Fruit fly (Drosophila melanogaster) whole organism, pupa: Measurements from ENCODE around the gene CG11857.
A peak's percentile ranks its signal among the peaks of the same experiment; 100 is the strongest.

Experiments
- CG10348 ChIP-seq: fragments of 200-800 bp; sonication (Bioruptor generic); IDR thresholded peaks from 2 replicates; pipeline ENCODE4 v1.3.6; 2022; ENCODE audit warnings: missing biosample characterization, missing genetic modification characterization
- CG12605 ChIP-seq: fragments of 200-800 bp; sonication (Bioruptor generic); IDR thresholded peaks from 2 replicates; pipeline ENCODE4 v1.3.6; 2022; ENCODE audit warnings: missing biosample characterization, missing genetic modification characterization
- CG13204 ChIP-seq: fragments of 200-800 bp; sonication (Bioruptor generic); optimal IDR thresholded peaks from 2 replicates; lab custom pipeline; 2018; ENCODE audit warnings: missing biosample characterization, mild to moderate bottlenecking, missing genetic modification characterization, moderate library complexity
- CG14655 ChIP-seq: fragments of 200-800 bp; sonication (Bioruptor generic); optimal IDR thresholded peaks from 3 replicates; lab custom pipeline; 2017; ENCODE audit warnings: mild to moderate bottlenecking, missing biosample characterization, missing genetic modification reagents, missing genetic modification characterization
- CG15710 ChIP-seq: fragments of 200-800 bp; sonication (Bioruptor generic); optimal IDR thresholded peaks from 2 replicates; lab custom pipeline; 2018; ENCODE audit warnings: missing biosample characterization, mild to moderate bottlenecking, missing genetic modification characterization, moderate library complexity
- CG17806 ChIP-seq: fragments of 200-800 bp; sonication (Bioruptor generic); optimal IDR thresholded peaks from 2 replicates; lab custom pipeline; 2018; ENCODE audit warnings: missing biosample characterization, mild to moderate bottlenecking, missing genetic modification characterization, moderate library complexity
- CG32121 ChIP-seq: fragments of 200-800 bp; sonication (Bioruptor generic); IDR thresholded peaks from 2 replicates; pipeline ENCODE4 v1.3.6; 2022; ENCODE audit warnings: missing biosample characterization, missing genetic modification characterization
- CG34367 ChIP-seq: fragments of 200-800 bp; sonication (Bioruptor generic); optimal IDR thresholded peaks from 2 replicates; lab custom pipeline; 2018; ENCODE audit warnings: missing biosample characterization, mild to moderate bottlenecking, missing genetic modification characterization
- CG4496 ChIP-seq: fragments of 200-800 bp; sonication (Bioruptor generic); IDR thresholded peaks from 3 replicates; pipeline ENCODE4 v1.3.6; 2022; ENCODE audit warnings: missing biosample characterization, missing genetic modification characterization
- CG8159 ChIP-seq: fragments of 200-800 bp; sonication (Bioruptor generic); optimal IDR thresholded peaks from 3 replicates; lab custom pipeline; 2018; ENCODE audit warnings: missing biosample characterization, mild to moderate bottlenecking, missing genetic modification characterization, moderate library complexity
- CG8301 ChIP-seq: fragments of 200-800 bp; sonication (Bioruptor generic); optimal IDR thresholded peaks from 2 replicates; lab custom pipeline; 2018; ENCODE audit warnings: missing biosample characterization, mild to moderate bottlenecking, missing genetic modification characterization
- CG9948 ChIP-seq: fragments of 200-800 bp; sonication (Bioruptor generic); optimal IDR thresholded peaks from 2 replicates; lab custom pipeline; 2018; ENCODE audit warnings: missing biosample characterization, mild to moderate bottlenecking, missing genetic modification characterization, moderate library complexity
- D1 ChIP-seq: fragments of 200-800 bp; sonication (Bioruptor generic); optimal IDR thresholded peaks from 2 replicates; lab custom pipeline; 2018; ENCODE audit warnings: missing biosample characterization, mild to moderate bottlenecking, missing genetic modification characterization, moderate library complexity
- EcR ChIP-seq: fragments of 200-800 bp; sonication (Bioruptor generic); optimal IDR thresholded peaks from 3 replicates; lab custom pipeline; 2019; ENCODE audit warnings: missing biosample characterization, missing genetic modification characterization, mild to moderate bottlenecking, moderate library complexity, missing genetic modification reagents
- Ets98B ChIP-seq: fragments of 200-800 bp; sonication (Bioruptor generic); IDR thresholded peaks from 2 replicates; pipeline ENCODE4 v1.3.6; 2022; ENCODE audit warnings: missing biosample characterization, missing genetic modification characterization
- Pif1A ChIP-seq: fragments of 200-800 bp; sonication (Bioruptor generic); optimal IDR thresholded peaks from 3 replicates; lab custom pipeline; 2016; ENCODE audit warnings: missing biosample characterization, missing genetic modification characterization
- Pif1B ChIP-seq: fragments of 200-800 bp; sonication (Bioruptor generic); optimal IDR thresholded peaks from 3 replicates; lab custom pipeline; 2016; ENCODE audit warnings: missing biosample characterization, missing genetic modification characterization
- Snoo ChIP-seq: fragments of 200-800 bp; sonication (Bioruptor generic); optimal IDR thresholded peaks from 3 replicates; lab custom pipeline; 2017; ENCODE audit warnings: missing biosample characterization, mild to moderate bottlenecking, missing genetic modification characterization, inconsistent platforms
- fd96Ca ChIP-seq: fragments of 200-800 bp; sonication (Bioruptor generic); IDR thresholded peaks from 3 replicates; pipeline ENCODE4 v1.3.6; 2022; ENCODE audit warnings: missing biosample characterization, missing genetic modification characterization
- gl ChIP-seq: fragments of 200-800 bp; sonication (Bioruptor generic); optimal IDR thresholded peaks from 2 replicates; lab custom pipeline; 2018; ENCODE audit warnings: missing biosample characterization, mild to moderate bottlenecking, missing genetic modification characterization
- rn ChIP-seq: fragments of 200-800 bp; sonication (Bioruptor generic); IDR thresholded peaks from 2 replicates; pipeline ENCODE4 v1.3.6; 2022; ENCODE audit warnings: missing biosample characterization, missing genetic modification characterization

CG11857 gene

DNA sequence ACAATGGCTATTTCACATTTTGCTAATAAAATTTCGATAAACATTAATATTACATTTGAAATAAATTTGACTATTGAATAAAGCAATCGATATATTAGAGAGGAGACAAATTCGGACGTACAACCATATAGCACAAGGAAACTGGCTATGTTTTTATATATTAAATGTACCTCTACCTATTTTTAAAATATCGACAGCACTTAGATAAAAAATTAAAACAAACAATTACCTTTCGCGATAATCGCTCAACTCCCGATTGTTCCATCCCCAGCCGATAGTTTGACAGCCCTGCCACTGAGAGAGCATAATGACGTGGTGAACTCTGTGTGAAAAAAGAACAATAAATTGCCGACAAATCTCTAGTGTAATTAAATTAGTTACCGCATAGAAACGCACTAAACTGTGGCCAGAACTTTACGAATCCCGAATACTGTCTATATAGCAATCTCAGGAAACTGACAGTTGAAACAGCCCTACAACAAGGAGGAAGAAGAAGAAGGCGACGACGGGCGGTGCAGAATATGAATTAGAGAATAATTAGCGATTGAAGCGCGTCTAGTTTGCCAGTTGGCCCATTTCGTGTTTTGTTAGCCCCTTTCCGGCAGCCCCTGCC, at the start of gene CG11857:
Gene CG11857, plus strand, starts transcription at position 271 of the 613 bp plus-strand sequence.
- TF ChIP-seq CG8301 (tag; lab: Kevin White, UChicago): peak; percentile 92
- peak; percentile 96 for TF ChIP-seq CG15710 (tag; lab: Kevin White, UChicago)
- TF ChIP-seq CG14655 (GFP tag; lab: Kevin White, UChicago): no peak
- peak; percentile 98 for TF ChIP-seq CG4496 (GFP tag; lab: Robert Waterston, UW)
- TF ChIP-seq D1 (tag; lab: Kevin White, UChicago): no peak
- TF ChIP-seq CG8159 (tag; lab: Kevin White, UChicago): peak; percentile 93
- TF ChIP-seq rn: peak; percentile 96
- peak; percentile 55 for TF ChIP-seq EcR (GFP tag; lab: Kevin White, UChicago)
- peak; percentile 93 for TF ChIP-seq CG17806 (tag; lab: Kevin White, UChicago)
- TF ChIP-seq CG32121 (GFP tag; lab: Robert Waterston, UW): peak; percentile 97
- TF ChIP-seq fd96Ca (GFP tag; lab: Robert Waterston, UW): peak; percentile 98
- TF ChIP-seq Snoo (tag; lab: Kevin White, UChicago): peak; percentile 95
- TF ChIP-seq Pif1A: no peak
- TF ChIP-seq Ets98B: peak; percentile 96
- no peak for TF ChIP-seq CG13204 (GFP tag; lab: Kevin White, UChicago)
- peak; percentile 93 for TF ChIP-seq CG12605
- TF ChIP-seq CG34367 (tag; lab: Kevin White, UChicago): peak; percentile 92
- peak; percentile 86 for TF ChIP-seq gl (tag; lab: Kevin White, UChicago)
- TF ChIP-seq CG10348 (GFP tag; lab: Robert Waterston, UW): peak; percentile 96
- TF ChIP-seq Pif1B (GFP tag; lab: Kevin White, UChicago): no peak
- TF ChIP-seq CG9948 (tag; lab: Kevin White, UChicago): peak; percentile 93
- TF ChIP-seq, all 21 proteins: peak for 16

dm6 chr3R:25209207-25209606, 49.5 kb upstream of the CG11857 start:
- TF ChIP-seq CG15710 (tag; lab: Kevin White, UChicago): no peak
- no peak for TF ChIP-seq CG12605
- no peak for TF ChIP-seq CG34367 (tag; lab: Kevin White, UChicago)
- TF ChIP-seq CG17806 (tag; lab: Kevin White, UChicago): no peak
- TF ChIP-seq CG32121 (GFP tag; lab: Robert Waterston, UW): no peak
- no peak for TF ChIP-seq CG9948 (tag; lab: Kevin White, UChicago)
- TF ChIP-seq Pif1B (GFP tag; lab: Kevin White, UChicago): no peak
- no peak for TF ChIP-seq D1 (tag; lab: Kevin White, UChicago)
- no peak for TF ChIP-seq Ets98B
- TF ChIP-seq CG4496 (GFP tag; lab: Robert Waterston, UW): no peak
- no peak for TF ChIP-seq CG13204 (GFP tag; lab: Kevin White, UChicago)
- no peak for TF ChIP-seq Pif1A
- no peak for TF ChIP-seq Snoo (tag; lab: Kevin White, UChicago)
- TF ChIP-seq rn: no peak
- no peak for TF ChIP-seq CG14655 (GFP tag; lab: Kevin White, UChicago)

- TF ChIP-seq CG12605: no peak
- TF ChIP-seq Pif1B (GFP tag; lab: Kevin White, UChicago): no peak
- TF ChIP-seq CG14655 (GFP tag; lab: Kevin White, UChicago): no peak
- no peak for TF ChIP-seq CG34367 (tag; lab: Kevin White, UChicago)
- peak; percentile 64; the same call in 2 of the 3 replicates for TF ChIP-seq CG4496 (GFP tag; lab: Robert Waterston, UW)
- TF ChIP-seq Ets98B: peak; percentile 44
- TF ChIP-seq D1 (tag; lab: Kevin White, UChicago): peak; percentile 51
- TF ChIP-seq CG17806 (tag; lab: Kevin White, UChicago): peak; percentile 16
- no peak for TF ChIP-seq EcR (GFP tag; lab: Kevin White, UChicago)
- no peak for TF ChIP-seq CG15710 (tag; lab: Kevin White, UChicago)
- no peak; the same call in 2 of the 3 replicates for TF ChIP-seq fd96Ca (GFP tag; lab: Robert Waterston, UW)
- TF ChIP-seq CG32121 (GFP tag; lab: Robert Waterston, UW): no peak
These were observed 43.6 kb upstream of the CG11857 start, which contains the start of gene Saysd1 for dm6 chr3R:25215123-25215522. Saysd1 (minus strand) TSS chr3R:25215188.

DNA sequence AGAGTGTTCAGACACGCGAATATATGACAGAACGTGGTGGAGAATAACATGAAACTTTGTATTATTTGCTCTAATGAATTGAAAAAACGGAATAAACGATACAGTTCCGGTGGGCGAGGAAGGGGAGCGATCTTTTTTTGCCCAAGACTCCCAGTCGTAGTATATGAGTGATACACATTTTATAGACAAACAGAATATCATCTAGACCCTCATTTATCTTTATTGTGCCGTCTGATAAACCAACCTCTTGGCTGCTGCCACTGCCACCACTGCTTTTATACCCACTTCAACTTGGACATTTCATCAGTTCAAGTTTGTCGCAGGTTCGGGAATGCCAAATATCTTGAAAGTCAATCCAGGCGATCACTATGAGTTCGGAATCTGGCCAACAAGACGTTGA, 42.7 kb upstream of the CG11857 start, which contains the start of gene CG31106:
Gene CG31106, plus strand, starts transcription at position 301 of the 400 bp plus-strand sequence.
- TF ChIP-seq D1 (tag; lab: Kevin White, UChicago): no peak

- TF ChIP-seq CG14655 (GFP tag; lab: Kevin White, UChicago): no peak
- TF ChIP-seq CG13204 (GFP tag; lab: Kevin White, UChicago): no peak
- no peak for TF ChIP-seq CG15710 (tag; lab: Kevin White, UChicago)
- TF ChIP-seq fd96Ca (GFP tag; lab: Robert Waterston, UW): no peak
- no peak for TF ChIP-seq CG4496 (GFP tag; lab: Robert Waterston, UW)
- no peak for TF ChIP-seq CG17806 (tag; lab: Kevin White, UChicago)
- TF ChIP-seq rn: no peak
- no peak for TF ChIP-seq Pif1A
- TF ChIP-seq CG12605: no peak
- no peak for TF ChIP-seq CG10348 (GFP tag; lab: Robert Waterston, UW)
- TF ChIP-seq CG9948 (tag; lab: Kevin White, UChicago): no peak
- TF ChIP-seq CG34367 (tag; lab: Kevin White, UChicago): no peak
- TF ChIP-seq Snoo (tag; lab: Kevin White, UChicago): no peak
- no peak for TF ChIP-seq gl (tag; lab: Kevin White, UChicago)
- no peak for TF ChIP-seq Ets98B
- no peak for TF ChIP-seq CG8159 (tag; lab: Kevin White, UChicago)
- TF ChIP-seq CG8301 (tag; lab: Kevin White, UChicago): no peak
- no peak for TF ChIP-seq D1 (tag; lab: Kevin White, UChicago)
- TF ChIP-seq EcR (GFP tag; lab: Kevin White, UChicago): no peak
These were observed 39.7 kb upstream of the CG11857 start, which contains the start of gene CG31103 for dm6 chr3R:25219018-25219417. CG31103 (plus strand) TSS chr3R:25219318.
